Worm (Caenorhabditis elegans) whole organism, young adult: ENCODE data around the gene epic-2.
A peak's percentile ranks its signal among the peaks of the same experiment; 100 is the strongest.

Experiments
- B0336.3 ChIP-seq: fragments of 200-800 bp; sonication (Bioruptor generic); IDR thresholded peaks from 2 replicates; pipeline ENCODE4 v1.3.6; 2022; ENCODE audit warnings: missing genetic modification characterization, missing compliant biosample characterization
- F22D6.2 ChIP-seq: sonication (generic microtip); optimal IDR thresholded peaks from 2 replicates; lab custom pipeline; 2016; ENCODE audit warnings: mild to moderate bottlenecking, missing genetic modification characterization, missing compliant biosample characterization
- F23B12.7 ChIP-seq: sonication (generic microtip); optimal IDR thresholded peaks from 2 replicates; lab custom pipeline; 2017; ENCODE audit warnings: missing genetic modification characterization, mild to moderate bottlenecking, missing compliant biosample characterization, antibody characterized with exemption, moderate library complexity; ENCODE audit not compliant: insufficient read depth
- F33H1.4 ChIP-seq: fragments of 200-800 bp; sonication (Bioruptor generic); IDR thresholded peaks from 2 replicates; pipeline ENCODE4 v1.3.6; 2022; ENCODE audit warnings: missing genetic modification reagents, missing genetic modification characterization, missing compliant biosample characterization
- F52B5.7 ChIP-seq: sonication (generic microtip); optimal IDR thresholded peaks from 2 replicates; lab custom pipeline; 2016; ENCODE audit warnings: mild to moderate bottlenecking, missing genetic modification characterization, missing compliant biosample characterization
- F57A8.1 ChIP-seq: fragments of 200-800 bp; sonication (Bioruptor generic); optimal IDR thresholded peaks from 2 replicates; lab custom pipeline; 2018; ENCODE audit warnings: mild to moderate bottlenecking, missing genetic modification characterization, moderate library complexity, missing compliant biosample characterization
- K12H6.12 ChIP-seq: fragments of 200-800 bp; sonication (Bioruptor generic); optimal IDR thresholded peaks from 2 replicates; lab custom pipeline; 2018; ENCODE audit warnings: mild to moderate bottlenecking, missing genetic modification characterization, missing compliant biosample characterization
- Y67H2A.10 ChIP-seq: fragments of 200-800 bp; sonication (Bioruptor generic); conservative IDR thresholded peaks from 2 replicates; pipeline ENCODE4 v1.3.6; 2022; ENCODE audit warnings: missing genetic modification reagents, missing genetic modification characterization, missing compliant biosample characterization
- Y79H2A.3 ChIP-seq: fragments of 200-800 bp; sonication (Bioruptor generic); conservative IDR thresholded peaks from 2 replicates; pipeline ENCODE4 v1.3.6; 2022; ENCODE audit warnings: missing genetic modification reagents, missing genetic modification characterization, missing compliant biosample characterization
- ZK185.1 ChIP-seq: sonication (generic microtip); optimal IDR thresholded peaks from 2 replicates; lab custom pipeline; 2016; ENCODE audit warnings: mild to moderate bottlenecking, missing genetic modification characterization, missing compliant biosample characterization; ENCODE audit not compliant: poor library complexity, severe bottlenecking
- attf-3 ChIP-seq: fragments of 200-800 bp; sonication (Bioruptor generic); conservative IDR thresholded peaks from 2 replicates; pipeline ENCODE4 v1.3.6; 2022; ENCODE audit warnings: missing genetic modification reagents, missing genetic modification characterization, missing compliant biosample characterization
- attf-5 ChIP-seq: fragments of 200-800 bp; sonication (Bioruptor generic); optimal IDR thresholded peaks from 2 replicates; lab custom pipeline; 2018; ENCODE audit warnings: mild to moderate bottlenecking, missing genetic modification characterization, missing compliant biosample characterization
- bed-1 ChIP-seq: fragments of 200-800 bp; sonication (Bioruptor generic); IDR thresholded peaks from 2 replicates; pipeline ENCODE4 v1.3.6; 2022; ENCODE audit warnings: missing genetic modification reagents, missing genetic modification characterization, missing compliant biosample characterization
- bed-2 ChIP-seq: fragments of 200-800 bp; sonication (Bioruptor generic); IDR thresholded peaks from 2 replicates; pipeline ENCODE4 v1.3.6; 2022; ENCODE audit warnings: missing genetic modification reagents, missing genetic modification characterization, missing compliant biosample characterization
- ccch-3 ChIP-seq: fragments of 200-800 bp; sonication (Bioruptor generic); optimal IDR thresholded peaks from 2 replicates; lab custom pipeline; 2018; ENCODE audit warnings: mild to moderate bottlenecking, missing genetic modification characterization, missing compliant biosample characterization
- ceh-91 ChIP-seq: fragments of 200-800 bp; sonication (Bioruptor generic); IDR thresholded peaks from 2 replicates; pipeline ENCODE4 v1.3.6; 2022; ENCODE audit warnings: missing genetic modification reagents, missing genetic modification characterization, missing compliant biosample characterization
- egl-18 ChIP-seq: fragments of 200-800 bp; sonication (Bioruptor generic); IDR thresholded peaks from 2 replicates; pipeline ENCODE4 v1.3.6; 2022; ENCODE audit warnings: missing genetic modification reagents, missing genetic modification characterization, missing compliant biosample characterization
- fkh-3 ChIP-seq: sonication (generic microtip); optimal IDR thresholded peaks from 2 replicates; lab custom pipeline; 2016; ENCODE audit warnings: mild to moderate bottlenecking, missing genetic modification characterization, missing compliant biosample characterization
- gei-17 ChIP-seq: fragments of 200-800 bp; sonication (Bioruptor generic); optimal IDR thresholded peaks from 2 replicates; lab custom pipeline; 2018; ENCODE audit warnings: mild to moderate bottlenecking, missing genetic modification characterization, missing compliant biosample characterization
- hmg-20 ChIP-seq: fragments of 200-800 bp; sonication (Bioruptor generic); IDR thresholded peaks from 2 replicates; pipeline ENCODE4 v1.3.6; 2022; ENCODE audit warnings: missing genetic modification reagents, missing genetic modification characterization, missing compliant biosample characterization
- hrde-1 ChIP-seq: sonication (generic microtip); optimal IDR thresholded peaks from 2 replicates; lab custom pipeline; 2016; ENCODE audit warnings: missing genetic modification characterization, mild to moderate bottlenecking, missing compliant biosample characterization, moderate library complexity, missing genotype, missing genetic modification reagents, borderline replicate concordance
- hsf-1 ChIP-seq: fragments of 200-800 bp; sonication (Bioruptor generic); IDR thresholded peaks from 2 replicates; pipeline ENCODE4 v1.3.6; 2022; ENCODE audit warnings: missing genetic modification reagents, missing genetic modification characterization, missing compliant biosample characterization
- let-607 ChIP-seq, 2 experiments: fragments of 200-800 bp in 1 of 2; sonication (Bioruptor generic) in 1 of 2; sonication (generic microtip) in 1 of 2; optimal IDR thresholded peaks; 2 replicates each; lab custom pipeline; 2016 to 2018; ENCODE audit warnings: mild to moderate bottlenecking in 2 of 2, missing compliant biosample characterization in 2 of 2, missing genetic modification characterization in 2 of 2, moderate library complexity in 2 of 2, missing genotype in 1 of 2
- lin-26 ChIP-seq: fragments of 200-800 bp; sonication (Bioruptor generic); IDR thresholded peaks from 2 replicates; pipeline ENCODE4 v1.3.6; 2022; ENCODE audit warnings: missing genetic modification reagents, missing genetic modification characterization, missing compliant biosample characterization
- lin-35 ChIP-seq, 3 experiments: fragments of 150-350 bp in 2 of 3; sonication (generic microtip) in 1 of 3; optimal IDR thresholded peaks; 2 replicates each; lab custom pipeline; 2014 to 2018; ENCODE audit warnings: missing biosample characterization in 3 of 3, missing genetic modification characterization in 3 of 3, missing genetic modification reagents in 3 of 3
- lin-40 ChIP-seq: sonication (generic microtip); optimal IDR thresholded peaks from 2 replicates; lab custom pipeline; 2016; ENCODE audit warnings: missing genetic modification characterization, mild to moderate bottlenecking, missing compliant biosample characterization, missing genotype, missing genetic modification reagents
- lin-54 ChIP-seq: fragments of 200-800 bp; sonication (Bioruptor generic); optimal IDR thresholded peaks from 2 replicates; lab custom pipeline; 2018; ENCODE audit warnings: mild to moderate bottlenecking, missing genetic modification characterization, missing compliant biosample characterization
- madf-10 ChIP-seq: sonication (generic microtip); optimal IDR thresholded peaks from 2 replicates; lab custom pipeline; 2016; ENCODE audit warnings: mild to moderate bottlenecking, missing genetic modification characterization, missing compliant biosample characterization
- madf-3 ChIP-seq: fragments of 200-800 bp; sonication (Bioruptor generic); IDR thresholded peaks from 2 replicates; pipeline ENCODE4 v1.3.6; 2022; ENCODE audit warnings: missing genetic modification reagents, missing genetic modification characterization, missing compliant biosample characterization
- madf-8 ChIP-seq: fragments of 200-800 bp; sonication (Bioruptor generic); conservative IDR thresholded peaks from 2 replicates; pipeline ENCODE4 v1.3.6; 2022; ENCODE audit warnings: missing genetic modification reagents, missing genetic modification characterization, missing compliant biosample characterization
- mel-28 ChIP-seq: sonication (generic microtip); optimal IDR thresholded peaks from 2 replicates; lab custom pipeline; 2016; ENCODE audit warnings: borderline replicate concordance, mild to moderate bottlenecking, missing genetic modification characterization, missing compliant biosample characterization
- nfyb-1 ChIP-seq: fragments of 200-800 bp; sonication (Bioruptor generic); IDR thresholded peaks from 2 replicates; pipeline ENCODE4 v1.3.6; 2022; ENCODE audit warnings: missing genetic modification reagents, missing genetic modification characterization, missing compliant biosample characterization
- nhr-120 ChIP-seq: fragments of 200-800 bp; sonication (Bioruptor generic); IDR thresholded peaks from 2 replicates; pipeline ENCODE4 v1.3.6; 2022; ENCODE audit warnings: missing genetic modification characterization, missing compliant biosample characterization
- nhr-27 ChIP-seq: fragments of 200-800 bp; sonication (Bioruptor generic); optimal IDR thresholded peaks from 2 replicates; lab custom pipeline; 2018; ENCODE audit warnings: mild to moderate bottlenecking, missing genetic modification characterization, moderate library complexity, missing compliant biosample characterization
- pbrm-1 ChIP-seq: fragments of 200-800 bp; sonication (Bioruptor generic); IDR thresholded peaks from 2 replicates; pipeline ENCODE4 v1.3.6; 2022; ENCODE audit warnings: missing genetic modification reagents, missing genetic modification characterization, missing compliant biosample characterization
- rcor-1 ChIP-seq: fragments of 200-800 bp; sonication (Bioruptor generic); IDR thresholded peaks from 2 replicates; pipeline ENCODE4 v1.3.6; 2022; ENCODE audit warnings: missing genetic modification reagents, missing genetic modification characterization, missing compliant biosample characterization
- rec-8 ChIP-seq, 2 experiments: sonication (generic microtip); optimal IDR thresholded peaks; 2 replicates each; lab custom pipeline; 2016; ENCODE audit warnings: mild to moderate bottlenecking in 2 of 2, missing genetic modification characterization in 2 of 2, missing genetic modification reagents in 2 of 2, missing genotype in 2 of 2, missing biosample characterization in 1 of 2, missing compliant biosample characterization in 1 of 2, moderate library complexity in 1 of 2
- sea-2 ChIP-seq: fragments of 200-800 bp; sonication (Bioruptor generic); IDR thresholded peaks from 2 replicates; pipeline ENCODE4 v1.3.6; 2022; ENCODE audit warnings: missing genetic modification characterization, missing compliant biosample characterization
- somi-1 ChIP-seq: fragments of 200-800 bp; sonication (Bioruptor generic); optimal IDR thresholded peaks from 2 replicates; lab custom pipeline; 2018; ENCODE audit warnings: mild to moderate bottlenecking, missing genetic modification characterization, missing compliant biosample characterization
- tlf-1 ChIP-seq: fragments of 200-800 bp; sonication (Bioruptor generic); optimal IDR thresholded peaks from 2 replicates; lab custom pipeline; 2018; ENCODE audit warnings: mild to moderate bottlenecking, missing genetic modification characterization, missing compliant biosample characterization
- unc-130 ChIP-seq: sonication (generic microtip); optimal IDR thresholded peaks from 2 replicates; lab custom pipeline; 2016; ENCODE audit warnings: missing genetic modification reagents, missing genetic modification characterization, missing compliant biosample characterization
- xnd-1 ChIP-seq: sonication (generic microtip); optimal IDR thresholded peaks from 2 replicates; lab custom pipeline; 2016; ENCODE audit warnings: missing genotype, missing genetic modification reagents, missing genetic modification characterization, missing compliant biosample characterization
- zfh-2 ChIP-seq: fragments of 200-800 bp; sonication (Bioruptor generic); conservative IDR thresholded peaks from 2 replicates; pipeline ENCODE4 v1.3.6; 2022; ENCODE audit warnings: missing genetic modification reagents, missing genetic modification characterization, missing compliant biosample characterization
- ztf-26 ChIP-seq: sonication (generic microtip); optimal IDR thresholded peaks from 2 replicates; lab custom pipeline; 2017; ENCODE audit warnings: missing genetic modification characterization, missing compliant biosample characterization
- ztf-6 ChIP-seq: fragments of 200-800 bp; sonication (Bioruptor generic); IDR thresholded peaks from 2 replicates; pipeline ENCODE4 v1.3.6; 2022; ENCODE audit warnings: missing genetic modification reagents, missing genetic modification characterization, missing compliant biosample characterization

epic-2 gene

DNA sequence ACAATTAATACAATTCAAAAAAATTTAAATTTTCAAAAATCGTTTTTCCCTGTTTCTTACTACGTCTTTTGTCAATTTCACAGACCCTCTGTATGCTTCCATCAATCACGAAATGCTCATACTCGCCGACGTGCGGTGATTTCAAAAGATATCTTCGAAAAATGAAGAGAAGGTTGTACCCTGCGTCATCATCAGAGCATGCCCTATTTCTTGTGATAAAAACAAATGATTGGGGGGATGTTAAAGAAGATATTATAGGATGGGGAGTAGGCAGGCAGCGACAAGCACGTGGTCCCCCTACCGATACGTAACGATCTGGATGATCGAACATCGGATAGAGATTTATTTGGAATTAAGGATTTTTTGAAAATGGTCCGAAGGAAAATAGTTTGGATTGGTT, 38.0 kb downstream of the epic-2 start:
- no peak for TF ChIP-seq rcor-1 (GFP tag; lab: Robert Waterston, UW)
- no peak for TF ChIP-seq hsf-1 (GFP tag; lab: Robert Waterston, UW)
- TF ChIP-seq hrde-1 (tag; lab: Kevin White, UChicago): no peak
- no peak for TF ChIP-seq nfyb-1 (GFP tag; lab: Robert Waterston, UW)
- TF ChIP-seq lin-40 (tag; lab: Kevin White, UChicago): no peak
- TF ChIP-seq madf-3: no peak
- no peak for TF ChIP-seq lin-35 (GFP tag; optimal IDR thresholded peaks at IDR 0.05; lab: Kevin White, UChicago)
- no peak for TF ChIP-seq lin-26 (GFP tag; lab: Robert Waterston, UW)
- TF ChIP-seq attf-3 (GFP tag; lab: Robert Waterston, UW): no peak
- no peak for TF ChIP-seq ztf-6 (GFP tag; lab: Robert Waterston, UW)
- TF ChIP-seq bed-2 (GFP tag; lab: Robert Waterston, UW): no peak
- TF ChIP-seq ccch-3 (GFP tag; lab: Kevin White, UChicago): no peak

DNA sequence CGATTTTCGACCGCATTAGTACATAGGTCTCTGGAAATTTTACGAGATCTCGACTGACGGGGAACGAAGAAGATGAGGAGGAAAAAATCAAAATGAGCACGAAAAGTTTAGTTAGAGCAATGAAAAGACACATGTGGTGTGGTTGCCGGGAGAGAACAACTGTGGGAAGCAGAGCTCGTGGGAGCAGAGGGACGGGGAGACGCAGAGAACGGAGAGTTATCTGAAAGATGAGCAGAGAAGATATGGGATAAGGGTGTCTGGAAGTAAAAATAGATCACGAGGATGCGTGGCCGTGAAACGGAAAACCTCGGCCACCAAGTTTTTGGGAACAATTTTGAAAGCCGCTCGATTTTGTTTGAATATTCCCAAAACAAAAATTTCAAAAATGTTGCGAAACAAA, 41.0 kb downstream of the epic-2 start, which contains the start of gene Y41D4A.7:
Gene Y41D4A.7, minus strand, starts transcription at position 18 of the 400 bp plus-strand sequence.
- no peak for TF ChIP-seq sea-2 (GFP tag; lab: Robert Waterston, UW)
- no peak for TF ChIP-seq F57A8.1
- no peak for TF ChIP-seq mel-28 (tag; lab: Kevin White, UChicago)
- TF ChIP-seq attf-5: no peak
- TF ChIP-seq zfh-2 (GFP tag; lab: Robert Waterston, UW): 0 out of 2 replicates have a peak, but pooled peaks have one; percentile 39
- TF ChIP-seq lin-54 (GFP tag; lab: Kevin White, UChicago): no peak
- TF ChIP-seq madf-8 (GFP tag; lab: Robert Waterston, UW): no peak

DNA sequence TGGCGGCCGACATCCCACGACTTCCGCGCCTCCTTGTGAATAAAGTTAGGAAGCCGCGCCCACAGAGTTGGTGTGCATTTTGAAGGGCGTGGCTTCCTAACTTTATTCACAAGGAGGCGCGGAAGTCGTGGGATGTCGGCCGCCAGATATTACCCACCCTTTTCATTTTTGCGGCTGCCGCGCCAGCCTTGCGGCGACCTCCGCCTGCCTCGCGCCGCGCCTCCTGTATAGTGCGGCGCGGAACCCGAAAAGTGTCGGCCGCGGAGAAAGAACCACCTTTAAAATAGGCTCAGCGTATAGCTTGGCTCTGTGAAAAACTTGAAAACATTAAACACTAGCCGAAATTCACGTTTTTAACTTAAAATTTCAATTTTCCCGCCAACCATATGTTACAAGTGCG, 42.9 kb downstream of the epic-2 start:
- TF ChIP-seq tlf-1 (GFP tag; lab: Kevin White, UChicago): peak; percentile 9
- TF ChIP-seq fkh-3 (tag; lab: Kevin White, UChicago): no peak
- no peak for TF ChIP-seq ZK185.1 (tag; lab: Kevin White, UChicago)
- no peak for TF ChIP-seq F22D6.2 (tag; lab: Kevin White, UChicago)
- TF ChIP-seq pbrm-1 (GFP tag; lab: Robert Waterston, UW): peak; percentile 97
- TF ChIP-seq Y79H2A.3: no peak
- TF ChIP-seq egl-18 (GFP tag; lab: Robert Waterston, UW): no peak
- TF ChIP-seq nfyb-1 (GFP tag; lab: Robert Waterston, UW): peak; percentile 57; the same call in 1 of the 2 replicates
- no peak for TF ChIP-seq hmg-20
- TF ChIP-seq nhr-27 (tag; lab: Kevin White, UChicago): no peak
- TF ChIP-seq ztf-26 (tag; lab: Kevin White, UChicago): no peak
- TF ChIP-seq nhr-120: no peak
- TF ChIP-seq F52B5.7 (tag; lab: Kevin White, UChicago): no peak
- no peak for TF ChIP-seq madf-10 (tag; lab: Kevin White, UChicago)
- no peak for TF ChIP-seq gei-17 (GFP tag; lab: Kevin White, UChicago)
- no peak for TF ChIP-seq sea-2 (GFP tag; lab: Robert Waterston, UW)
- no peak for TF ChIP-seq bed-2 (GFP tag; lab: Robert Waterston, UW)
- no peak for TF ChIP-seq let-607 (tag; optimal IDR thresholded peaks at IDR 0.05; lab: Kevin White, UChicago)
- no peak for TF ChIP-seq bed-1 (GFP tag; lab: Robert Waterston, UW)
- no peak for TF ChIP-seq F57A8.1
- no peak for TF ChIP-seq ceh-91 (GFP tag; lab: Robert Waterston, UW)
- peak in 1 of 2 experiments; percentile 15 for TF ChIP-seq rec-8 (tag; optimal IDR thresholded peaks at IDR 0.05; lab: Kevin White, UChicago)
- TF ChIP-seq F33H1.4 (GFP tag; lab: Robert Waterston, UW): peak; percentile 47
- TF ChIP-seq Y67H2A.10 (GFP tag; lab: Robert Waterston, UW): no peak
- TF ChIP-seq unc-130: no peak
- TF ChIP-seq zfh-2 (GFP tag; lab: Robert Waterston, UW): peak; percentile 78
- TF ChIP-seq xnd-1: peak; percentile 58
- TF ChIP-seq B0336.3 (GFP tag; lab: Robert Waterston, UW): peak; percentile 54
- TF ChIP-seq K12H6.12: no peak
- TF ChIP-seq F23B12.7 (tag; lab: Kevin White, UChicago): no peak
- TF ChIP-seq somi-1 (GFP tag; lab: Kevin White, UChicago): no peak
